Fruit fly (Drosophila melanogaster): ENCODE data around the gene bt.
"Not testable (repeated sequence)": the region's sequence is repeated elsewhere in the genome, so short reads cannot be mapped to it uniquely, and the experiment has no call there.

Gene bt

DNA sequence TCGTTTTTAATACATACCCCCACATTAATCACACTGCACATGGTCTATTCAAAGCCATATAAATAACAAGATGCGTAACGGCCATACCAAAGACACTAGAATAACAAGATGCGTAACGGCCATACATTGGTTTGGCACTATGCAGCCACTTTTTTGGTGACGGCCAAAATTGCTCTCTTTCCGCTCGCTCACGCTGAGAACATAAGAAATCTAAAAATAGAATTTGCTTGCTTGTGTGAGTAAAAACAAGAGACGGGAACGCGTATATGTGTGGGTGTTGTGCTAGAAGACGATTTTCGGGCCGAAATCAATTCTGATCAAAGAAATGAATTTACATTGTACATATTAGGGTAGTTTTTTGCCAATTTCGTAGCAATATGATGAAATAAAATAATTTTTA lies 64.7 kb downstream of the bt start, which contains the start of gene MED26:
Gene MED26, minus strand, starts transcription at position 101 of the 400 bp plus-strand sequence.
- not testable (repeated sequence) for TF ChIP-seq Mnt (GFP tag; optimal IDR thresholded peaks at IDR 0.05); CG33017 (tag; optimal IDR thresholded peaks at IDR 0.05); Hr96 (GFP tag; optimal IDR thresholded peaks at IDR 0.05)

- no peak for TF ChIP-seq bab1 (GFP tag; optimal IDR thresholded peaks at IDR 0.05)
- no peak for TF ChIP-seq Mnt (GFP tag; optimal IDR thresholded peaks at IDR 0.05)
- no peak for TF ChIP-seq kay (GFP tag; ENCODE audit: borderline replicate concordance)
- TF ChIP-seq CG33017 (tag; optimal IDR thresholded peaks at IDR 0.05): no peak
- no peak for TF ChIP-seq CG7101 (tag; optimal IDR thresholded peaks at IDR 0.05)
- TF ChIP-seq pad (GFP tag; optimal IDR thresholded peaks at IDR 0.05): no peak
- TF ChIP-seq Crg-1 (GFP tag; optimal IDR thresholded peaks at IDR 0.05): no peak
- no peak for TF ChIP-seq Clk (GFP tag; optimal IDR thresholded peaks at IDR 0.05)
- TF ChIP-seq cnc (optimal IDR thresholded peaks at IDR 0.05): no peak
- TF ChIP-seq CG14711 (tag; optimal IDR thresholded peaks at IDR 0.05): no peak
- no peak for TF ChIP-seq Hr96 (GFP tag; optimal IDR thresholded peaks at IDR 0.05)
- TF ChIP-seq CG11617 (GFP tag; optimal IDR thresholded peaks at IDR 0.05): no peak
- no peak for TF ChIP-seq toe (GFP tag; optimal IDR thresholded peaks at IDR 0.05)
- TF ChIP-seq tj (GFP tag; optimal IDR thresholded peaks at IDR 0.05): no peak
- TF ChIP-seq ovo (GFP tag; optimal IDR thresholded peaks at IDR 0.05): no peak
- TF ChIP-seq cic (GFP tag; optimal IDR thresholded peaks at IDR 0.05): no peak
- TF ChIP-seq CG5204 (GFP tag; optimal IDR thresholded peaks at IDR 0.05): no peak
Measured at dm6 chr4:806960-807359, 82.8 kb downstream of the bt start.

DNA sequence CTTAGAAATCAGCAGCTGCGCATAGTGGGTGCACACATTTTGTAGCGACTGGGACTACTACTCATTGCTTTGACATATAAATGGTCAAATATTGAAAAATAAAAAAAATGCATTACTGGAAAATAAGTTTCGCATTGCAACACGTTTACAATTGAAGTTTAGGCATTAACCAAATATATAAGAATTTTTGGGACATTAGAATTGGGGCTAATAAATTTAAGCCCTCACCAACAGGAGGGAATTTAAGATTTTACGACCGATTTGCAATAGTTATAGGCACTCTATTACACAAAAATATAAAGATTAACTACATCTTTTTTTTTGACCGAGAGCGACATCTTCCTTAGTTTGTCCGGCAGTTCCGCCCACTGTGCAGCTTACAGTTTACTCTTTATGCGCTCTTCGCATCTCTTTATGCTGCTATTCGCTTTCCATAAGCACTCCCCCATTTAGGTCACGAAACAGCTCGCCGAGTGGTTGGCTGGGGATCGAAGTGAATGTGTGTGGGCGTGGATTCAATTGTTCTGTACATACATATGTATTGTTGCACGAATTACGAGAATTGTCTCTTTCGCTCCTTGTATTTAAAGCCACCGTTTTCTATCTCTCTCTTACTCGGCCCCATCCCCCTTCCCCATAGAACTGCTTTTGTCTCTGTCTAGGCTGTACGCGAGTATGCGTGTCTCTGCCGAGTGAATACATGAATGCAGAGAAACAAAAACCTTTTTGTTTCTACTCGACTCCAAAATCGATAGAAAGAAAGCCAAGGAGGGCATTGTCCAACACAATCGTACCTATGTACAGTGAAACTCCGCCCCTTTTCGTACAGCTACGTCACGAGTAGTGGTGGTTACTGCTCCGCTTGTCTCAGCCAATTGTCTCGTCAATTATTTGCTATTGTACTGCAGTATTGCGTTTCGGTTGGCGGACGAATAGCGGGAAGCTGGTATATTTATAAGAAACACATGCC lies 83.5 kb downstream of the bt start:
- TF ChIP-seq CG5204 (GFP tag; optimal IDR thresholded peaks at IDR 0.05) (peak; percentile 40), CG11617 (GFP tag; optimal IDR thresholded peaks at IDR 0.05) (peak; percentile 39), CG12768 (GFP tag; optimal IDR thresholded peaks at IDR 0.05) (peak; percentile 38), CG7045 (GFP tag; optimal IDR thresholded peaks at IDR 0.05) (peak; percentile 23), Mnt (GFP tag; optimal IDR thresholded peaks at IDR 0.05) (no peak), Hr96 (GFP tag; optimal IDR thresholded peaks at IDR 0.05) (peak; percentile 43)

DNA sequence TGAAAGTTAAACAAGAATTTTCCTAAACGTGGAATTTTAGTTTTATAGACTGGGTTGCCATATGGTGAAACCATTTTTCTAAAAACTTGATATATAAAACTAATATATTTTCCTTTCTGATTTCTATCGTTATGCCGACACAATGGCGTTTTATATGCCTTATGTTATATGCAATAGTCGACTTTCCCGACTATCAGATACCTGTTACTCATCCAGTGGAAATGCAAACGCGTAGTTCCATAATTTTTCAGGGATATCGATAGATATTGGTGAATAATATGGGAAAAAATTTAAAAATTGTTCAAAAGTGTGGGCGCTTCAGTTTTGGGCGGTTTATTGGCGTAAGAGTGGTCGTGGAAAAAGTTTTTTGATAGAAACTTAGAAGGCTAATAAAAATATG lies 86.7 kb downstream of the bt start:
- TF ChIP-seq toe (GFP tag; optimal IDR thresholded peaks at IDR 0.05) (no peak), Mnt (GFP tag; optimal IDR thresholded peaks at IDR 0.05) (no peak)

DNA sequence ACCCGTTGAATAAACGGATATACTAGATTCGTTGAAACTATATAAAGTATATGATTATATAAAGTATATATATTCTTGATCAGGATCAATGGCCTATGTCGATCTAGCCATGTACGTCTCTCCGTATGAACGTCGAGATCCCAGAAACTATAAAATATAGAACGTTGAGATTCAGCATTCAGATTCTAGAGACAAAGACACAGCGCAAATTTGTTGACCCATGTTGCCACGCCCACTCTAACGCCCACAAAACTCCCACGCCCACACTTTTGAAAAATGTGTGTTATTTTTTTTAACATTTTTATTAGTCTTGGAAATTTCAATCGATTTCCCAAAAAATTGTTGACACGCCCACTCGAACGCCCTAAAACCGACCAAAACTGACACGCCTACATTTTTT lies 92.3 kb downstream of the bt start:
- TF ChIP-seq CG33017 (tag; optimal IDR thresholded peaks at IDR 0.05): no peak
- TF ChIP-seq toe (GFP tag; optimal IDR thresholded peaks at IDR 0.05): no peak
- TF ChIP-seq CG7101 (tag; optimal IDR thresholded peaks at IDR 0.05): no peak
- TF ChIP-seq CG11617 (GFP tag; optimal IDR thresholded peaks at IDR 0.05): no peak
- no peak for TF ChIP-seq Clk (GFP tag; optimal IDR thresholded peaks at IDR 0.05)
- TF ChIP-seq CG1620 (GFP tag; optimal IDR thresholded peaks at IDR 0.05): no peak
- TF ChIP-seq Crg-1 (GFP tag; optimal IDR thresholded peaks at IDR 0.05): no peak
- TF ChIP-seq ovo (GFP tag; optimal IDR thresholded peaks at IDR 0.05): no peak
- no peak for TF ChIP-seq CG7045 (GFP tag; optimal IDR thresholded peaks at IDR 0.05)
- TF ChIP-seq Mnt (GFP tag; optimal IDR thresholded peaks at IDR 0.05): no peak
- no peak for TF ChIP-seq bab1 (GFP tag; optimal IDR thresholded peaks at IDR 0.05)
- TF ChIP-seq Hr96 (GFP tag; optimal IDR thresholded peaks at IDR 0.05): no peak
- TF ChIP-seq tj (GFP tag; optimal IDR thresholded peaks at IDR 0.05): no peak
- TF ChIP-seq cnc (optimal IDR thresholded peaks at IDR 0.05): no peak
- no peak for TF ChIP-seq CG5204 (GFP tag; optimal IDR thresholded peaks at IDR 0.05)
- no peak for TF ChIP-seq CG14711 (tag; optimal IDR thresholded peaks at IDR 0.05)
- TF ChIP-seq CG12768 (GFP tag; optimal IDR thresholded peaks at IDR 0.05): no peak
- TF ChIP-seq cic (GFP tag; optimal IDR thresholded peaks at IDR 0.05): no peak

dm6 chr4:817799-818198 lies 93.6 kb downstream of the bt start:
- TF ChIP-seq CG33017 (tag; optimal IDR thresholded peaks at IDR 0.05) (no peak), ovo (GFP tag; optimal IDR thresholded peaks at IDR 0.05) (no peak), kay (GFP tag; ENCODE audit: borderline replicate concordance) (peak; percentile 79)

dm6 chr4:824043-824442 lies 99.8 kb downstream of the bt start:
- TF ChIP-seq CG7101 (tag; optimal IDR thresholded peaks at IDR 0.05): no peak
- no peak for TF ChIP-seq CG14711 (tag; optimal IDR thresholded peaks at IDR 0.05)
- TF ChIP-seq CG11617 (GFP tag; optimal IDR thresholded peaks at IDR 0.05): no peak
- TF ChIP-seq CG1620 (GFP tag; optimal IDR thresholded peaks at IDR 0.05): no peak
- no peak for TF ChIP-seq kay (GFP tag; ENCODE audit: borderline replicate concordance)
- TF ChIP-seq ovo (GFP tag; optimal IDR thresholded peaks at IDR 0.05): no peak
- TF ChIP-seq Mnt (GFP tag; optimal IDR thresholded peaks at IDR 0.05): no peak
- TF ChIP-seq CG5204 (GFP tag; optimal IDR thresholded peaks at IDR 0.05): no peak
- no peak for TF ChIP-seq pad (GFP tag; optimal IDR thresholded peaks at IDR 0.05)
- TF ChIP-seq Hr96 (GFP tag; optimal IDR thresholded peaks at IDR 0.05): no peak
- TF ChIP-seq bab1 (GFP tag; optimal IDR thresholded peaks at IDR 0.05): no peak
- TF ChIP-seq CG7045 (GFP tag; optimal IDR thresholded peaks at IDR 0.05): no peak
